Worm (Caenorhabditis elegans): ENCODE data around the gene nrde-1.

DNA sequence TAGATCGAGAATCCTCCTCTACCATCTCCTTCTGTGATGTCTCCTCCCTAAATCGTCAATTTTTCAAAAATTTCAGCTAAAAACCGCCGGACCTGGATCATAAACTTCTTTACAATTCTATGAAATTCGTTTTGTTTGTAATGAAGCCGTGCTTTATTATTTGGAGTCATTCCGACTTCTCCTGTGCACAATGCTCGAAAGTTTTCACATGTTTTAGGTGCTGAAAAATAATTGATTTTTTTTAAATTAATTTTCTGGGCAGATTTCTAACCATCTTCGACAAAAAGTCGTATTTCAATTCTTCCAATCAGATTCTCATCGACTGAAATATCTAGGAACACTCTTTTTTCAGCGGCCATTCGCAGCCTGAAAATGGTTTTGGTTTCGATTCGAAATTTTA is 14.0 kb upstream of the nrde-1 start, which contains the start of gene cyn-9:
- TF ChIP-seq ceh-9 (tag; optimal IDR thresholded peaks at IDR 0.05) (no peak), nhr-11 (tag; optimal IDR thresholded peaks at IDR 0.05) (no peak), unc-3 (GFP tag; conservative IDR thresholded peaks at IDR 0.05) (no peak), unc-3 (tag; optimal IDR thresholded peaks at IDR 0.05) (no peak), ama-1 (optimal IDR thresholded peaks at IDR 0.05) (no peak), ets-4 (tag; optimal IDR thresholded peaks at IDR 0.05) (no peak), hlh-30 (tag; optimal IDR thresholded peaks at IDR 0.05; ENCODE audit: insufficient read depth) (no peak), dmd-4 (tag; optimal IDR thresholded peaks at IDR 0.05; ENCODE audit: borderline replicate concordance) (no peak)
